Fruit fly (Drosophila melanogaster) whole organism, embryonic: Measurements from ENCODE around the gene Cpr23B.

ENCODE experiments used
- Ada2b ChIP-seq: fragments of 200-800 bp; sonication (Bioruptor generic); IDR thresholded peaks from 2 replicates; pipeline ENCODE4 v1.3.6; 2022; ENCODE audit warnings: missing biosample characterization, missing genetic modification characterization
- CG10267 ChIP-seq: fragments of 200-800 bp; sonication (Bioruptor generic); optimal IDR thresholded peaks from 2 replicates; lab custom pipeline; 2018; ENCODE audit warnings: missing biosample characterization, mild to moderate bottlenecking, missing genetic modification characterization, moderate library complexity
- CG10565 ChIP-seq: fragments of 200-800 bp; sonication (Bioruptor generic); optimal IDR thresholded peaks from 3 replicates; lab custom pipeline; 2016; ENCODE audit warnings: missing biosample characterization, mild to moderate bottlenecking, missing genetic modification characterization
- CG10654 ChIP-seq: fragments of 200-800 bp; sonication (Bioruptor generic); optimal IDR thresholded peaks from 2 replicates; lab custom pipeline; 2016; ENCODE audit warnings: missing biosample characterization, missing genetic modification characterization
- CG12104 ChIP-seq: fragments of 200-800 bp; sonication (Bioruptor generic); optimal IDR thresholded peaks from 3 replicates; lab custom pipeline; 2016; ENCODE audit warnings: missing biosample characterization, missing genetic modification characterization
- CG12769 ChIP-seq: fragments of 200-800 bp; sonication (Bioruptor generic); optimal IDR thresholded peaks from 2 replicates; lab custom pipeline; 2019; ENCODE audit warnings: missing biosample characterization, mild to moderate bottlenecking, missing genetic modification characterization, moderate library complexity
- CG13424 ChIP-seq: fragments of 200-800 bp; sonication (Bioruptor generic); optimal IDR thresholded peaks from 2 replicates; lab custom pipeline; 2019; ENCODE audit warnings: missing biosample characterization, mild to moderate bottlenecking, missing genetic modification characterization, moderate library complexity
- CG17328 ChIP-seq: fragments of 200-800 bp; sonication (Bioruptor generic); IDR thresholded peaks from 2 replicates; pipeline ENCODE4 v1.3.6; 2022; ENCODE audit warnings: missing biosample characterization, missing genetic modification characterization
- CG17385 ChIP-seq: fragments of 200-800 bp; sonication (Bioruptor generic); optimal IDR thresholded peaks from 3 replicates; lab custom pipeline; 2018; ENCODE audit warnings: missing biosample characterization, mild to moderate bottlenecking, missing genetic modification characterization
- CG1792 ChIP-seq: fragments of 200-800 bp; sonication (Bioruptor generic); optimal IDR thresholded peaks from 2 replicates; lab custom pipeline; 2016; ENCODE audit warnings: missing biosample characterization, missing genetic modification characterization
- CG2116 ChIP-seq: fragments of 200-800 bp; sonication (Bioruptor generic); optimal IDR thresholded peaks from 3 replicates; lab custom pipeline; 2018; ENCODE audit warnings: missing biosample characterization, mild to moderate bottlenecking, missing genetic modification characterization
- CG3163 ChIP-seq: fragments of 200-800 bp; sonication (Bioruptor generic); optimal IDR thresholded peaks from 3 replicates; lab custom pipeline; 2016; ENCODE audit warnings: missing biosample characterization, missing genetic modification characterization
- CG32772 ChIP-seq: fragments of 200-800 bp; sonication (Bioruptor generic); IDR thresholded peaks from 2 replicates; pipeline ENCODE4 v1.3.6; 2022; ENCODE audit warnings: missing biosample characterization, missing genetic modification characterization
- CG4404 ChIP-seq: fragments of 200-800 bp; sonication (Bioruptor generic); IDR thresholded peaks from 2 replicates; pipeline ENCODE4 v1.3.6; 2022; ENCODE audit warnings: missing biosample characterization, missing genetic modification characterization
- CG4730 ChIP-seq: fragments of 200-800 bp; sonication (Bioruptor generic); IDR thresholded peaks from 2 replicates; pipeline ENCODE4 v1.3.6; 2022; ENCODE audit warnings: missing biosample characterization, missing genetic modification characterization
- CG4820 ChIP-seq: fragments of 200-800 bp; sonication (Bioruptor generic); optimal IDR thresholded peaks from 3 replicates; lab custom pipeline; 2016; ENCODE audit warnings: missing biosample characterization, missing genetic modification characterization
- CG9932 ChIP-seq: fragments of 200-800 bp; sonication (Bioruptor generic); IDR thresholded peaks from 2 replicates; pipeline ENCODE4 v1.3.6; 2022; ENCODE audit warnings: missing biosample characterization, missing genetic modification characterization
- CrebB ChIP-seq: fragments of 200-800 bp; sonication (Bioruptor generic); optimal IDR thresholded peaks from 3 replicates; lab custom pipeline; 2018; ENCODE audit warnings: missing biosample characterization, mild to moderate bottlenecking, missing genetic modification characterization
- E2f2 ChIP-seq: fragments of 200-800 bp; sonication (Bioruptor generic); IDR thresholded peaks from 2 replicates; pipeline ENCODE4 v1.3.6; 2022; ENCODE audit warnings: missing biosample characterization, missing genetic modification characterization
- HLH3B ChIP-seq: fragments of 200-800 bp; sonication (Bioruptor generic); IDR thresholded peaks from 2 replicates; pipeline ENCODE4 v1.3.6; 2022; ENCODE audit warnings: missing biosample characterization, missing genetic modification characterization
- Hey ChIP-seq: fragments of 200-800 bp; sonication (Bioruptor generic); optimal IDR thresholded peaks from 3 replicates; lab custom pipeline; 2018; ENCODE audit warnings: missing biosample characterization, mild to moderate bottlenecking, missing genetic modification characterization
- HmgZ ChIP-seq: fragments of 200-800 bp; sonication (Bioruptor generic); optimal IDR thresholded peaks from 2 replicates; lab custom pipeline; 2018; ENCODE audit warnings: missing biosample characterization, mild to moderate bottlenecking, missing genetic modification characterization
- Hmr ChIP-seq: fragments of 200-800 bp; sonication (Bioruptor generic); optimal IDR thresholded peaks from 3 replicates; lab custom pipeline; 2017; ENCODE audit warnings: mild to moderate bottlenecking, missing biosample characterization, missing genetic modification reagents, missing genetic modification characterization
- Hr39 ChIP-seq: fragments of >200 bp; optimal IDR thresholded peaks from 2 replicates; lab custom pipeline; 2017
- Meics ChIP-seq: fragments of 200-800 bp; sonication (Bioruptor generic); optimal IDR thresholded peaks from 2 replicates; lab custom pipeline; 2017; ENCODE audit warnings: missing biosample characterization, mild to moderate bottlenecking, missing genetic modification characterization
- Spps ChIP-seq: fragments of 200-800 bp; sonication (Bioruptor generic); optimal IDR thresholded peaks from 2 replicates; lab custom pipeline; 2018; ENCODE audit warnings: missing biosample characterization, mild to moderate bottlenecking, missing genetic modification characterization
- Sry-β ChIP-seq: fragments of 200-800 bp; sonication (Bioruptor generic); optimal IDR thresholded peaks from 2 replicates; lab custom pipeline; 2018; ENCODE audit warnings: missing biosample characterization, mild to moderate bottlenecking, missing genetic modification characterization, moderate library complexity
- YL-1 ChIP-seq: fragments of 200-800 bp; sonication (Bioruptor generic); optimal IDR thresholded peaks from 3 replicates; lab custom pipeline; 2017; ENCODE audit warnings: missing biosample characterization, mild to moderate bottlenecking, missing genetic modification characterization
- ac ChIP-seq: fragments of 200-800 bp; sonication (Bioruptor generic); optimal IDR thresholded peaks from 3 replicates; lab custom pipeline; 2017; ENCODE audit warnings: missing biosample characterization, mild to moderate bottlenecking, missing genetic modification characterization
- ato ChIP-seq: fragments of 200-800 bp; sonication (Bioruptor generic); IDR thresholded peaks from 2 replicates; pipeline ENCODE4 v1.3.6; 2022; ENCODE audit warnings: missing biosample characterization, missing genetic modification characterization; ENCODE audit not compliant: partially characterized antibody
- bcd ChIP-seq: fragments of 200-800 bp; sonication (Bioruptor generic); optimal IDR thresholded peaks from 2 replicates; lab custom pipeline; 2017; ENCODE audit warnings: missing biosample characterization, mild to moderate bottlenecking, missing genetic modification characterization
- br ChIP-seq: fragments of >200 bp; optimal IDR thresholded peaks from 2 replicates; lab custom pipeline; 2017
- cato ChIP-seq: fragments of 200-800 bp; sonication (Bioruptor generic); optimal IDR thresholded peaks from 2 replicates; lab custom pipeline; 2016; ENCODE audit warnings: missing biosample characterization, missing genetic modification characterization, borderline replicate concordance
- cg ChIP-seq: fragments of 200-800 bp; sonication (Bioruptor generic); optimal IDR thresholded peaks from 3 replicates; lab custom pipeline; 2019; ENCODE audit warnings: missing biosample characterization, mild to moderate bottlenecking, missing genetic modification characterization, moderate library complexity
- crc ChIP-seq: fragments of 200-800 bp; sonication (Bioruptor generic); optimal IDR thresholded peaks from 2 replicates; lab custom pipeline; 2016; ENCODE audit warnings: missing biosample characterization, missing genetic modification characterization
- fd96Cb ChIP-seq: fragments of 200-800 bp; sonication (Bioruptor generic); optimal IDR thresholded peaks from 2 replicates; lab custom pipeline; 2018; ENCODE audit warnings: missing biosample characterization, mild to moderate bottlenecking, missing genetic modification characterization, moderate library complexity
- hb ChIP-seq: fragments of 200-800 bp; sonication (Bioruptor generic); IDR thresholded peaks from 3 replicates; pipeline ENCODE4 v1.3.6; 2022; ENCODE audit warnings: missing biosample characterization, missing genetic modification characterization; ENCODE audit not compliant: partially characterized antibody
- insv ChIP-seq, 2 experiments: fragments of 200-800 bp; sonication (Bioruptor generic); optimal IDR thresholded peaks; 3 replicates each; lab custom pipeline; 2016 to 2018; ENCODE audit warnings: missing biosample characterization in 2 of 2, missing genetic modification characterization in 2 of 2
- lilli ChIP-seq: fragments of 200-800 bp; sonication (Bioruptor generic); optimal IDR thresholded peaks from 3 replicates; lab custom pipeline; 2016; ENCODE audit warnings: missing biosample characterization, missing genetic modification characterization
- onecut ChIP-seq: fragments of 200-800 bp; sonication (Bioruptor generic); IDR thresholded peaks from 2 replicates; pipeline ENCODE4 v1.3.6; 2022; ENCODE audit warnings: missing biosample characterization, missing genetic modification characterization
- pb ChIP-seq: fragments of 200-800 bp; sonication (Bioruptor generic); optimal IDR thresholded peaks from 3 replicates; lab custom pipeline; 2016; ENCODE audit warnings: missing biosample characterization, missing genetic modification characterization
- phol ChIP-seq: fragments of 200-800 bp; sonication (Bioruptor generic); optimal IDR thresholded peaks from 3 replicates; lab custom pipeline; 2018; ENCODE audit warnings: missing biosample characterization, mild to moderate bottlenecking, missing genetic modification characterization, moderate library complexity
- rib ChIP-seq: fragments of 200-800 bp; sonication (Bioruptor generic); IDR thresholded peaks from 2 replicates; pipeline ENCODE4 v1.3.6; 2022; ENCODE audit warnings: missing biosample characterization, missing genetic modification characterization
- schlank ChIP-seq: fragments of 200-800 bp; sonication (Bioruptor generic); optimal IDR thresholded peaks from 2 replicates; lab custom pipeline; 2018; ENCODE audit warnings: missing biosample characterization, mild to moderate bottlenecking, missing genetic modification characterization
- sd ChIP-seq: fragments of 200-800 bp; sonication (Bioruptor generic); optimal IDR thresholded peaks from 3 replicates; lab custom pipeline; 2018; ENCODE audit warnings: missing biosample characterization, mild to moderate bottlenecking, missing genetic modification characterization, moderate library complexity
- stc ChIP-seq: fragments of 200-800 bp; sonication (Bioruptor generic); IDR thresholded peaks from 2 replicates; pipeline ENCODE4 v1.3.6; 2022; ENCODE audit warnings: missing biosample characterization, missing genetic modification characterization
- trem ChIP-seq: fragments of 200-800 bp; optimal IDR thresholded peaks from 3 replicates; lab custom pipeline; 2019; ENCODE audit warnings: missing biosample characterization, mild to moderate bottlenecking, missing genetic modification characterization, moderate library complexity
- vnd ChIP-seq: fragments of 200-800 bp; sonication (Bioruptor generic); IDR thresholded peaks from 3 replicates; pipeline ENCODE4 v1.3.6; 2022; ENCODE audit warnings: missing biosample characterization, missing genetic modification characterization; ENCODE audit not compliant: partially characterized antibody
- vvl ChIP-seq: fragments of 200-800 bp; sonication (Bioruptor generic); IDR thresholded peaks from 2 replicates; pipeline ENCODE4 v1.3.6; 2022; ENCODE audit warnings: missing biosample characterization, missing genetic modification characterization
- zen2 ChIP-seq: fragments of 200-800 bp; sonication (Bioruptor generic); IDR thresholded peaks from 3 replicates; pipeline ENCODE4 v1.3.6; 2022; ENCODE audit warnings: missing biosample characterization, missing genetic modification characterization; ENCODE audit not compliant: partially characterized antibody

Gene Cpr23B

DNA sequence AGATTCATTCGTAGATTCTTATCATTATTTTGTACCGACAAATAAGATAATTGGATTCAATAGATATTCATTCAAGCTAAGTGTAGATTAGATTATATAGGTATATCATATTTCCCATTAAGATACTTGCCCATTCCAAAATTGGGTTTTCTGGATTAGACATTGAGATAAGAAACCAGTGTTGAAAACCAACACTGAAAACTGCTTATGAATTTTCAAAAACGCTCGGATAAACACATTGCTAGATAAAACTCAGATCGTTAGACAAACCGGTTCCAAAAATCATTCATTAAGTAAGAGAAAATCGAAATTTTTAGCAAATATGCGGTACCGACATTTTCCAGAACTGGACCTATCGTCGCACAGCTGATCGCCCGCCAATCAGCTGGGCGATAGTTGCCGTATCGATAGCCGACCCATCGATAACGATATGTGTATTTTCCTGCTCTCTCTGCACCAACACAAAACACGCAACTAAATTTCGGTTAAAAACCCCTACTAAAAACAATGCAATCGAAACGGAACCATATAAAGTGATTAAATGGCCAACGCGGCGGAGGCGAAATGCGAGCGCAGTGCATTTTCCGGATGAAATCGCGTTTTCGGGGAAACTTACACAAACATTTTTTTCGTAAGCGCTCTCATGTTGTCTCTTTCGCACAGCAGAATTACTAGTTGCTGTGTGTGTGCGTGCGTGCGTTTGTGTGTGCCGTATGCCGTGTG is 47.5 kb downstream of the Cpr23B start, which contains the start of the genes NTPase and lilli (continued):
- TF ChIP-seq CG13424 (tag; lab: Kevin White, UChicago) (no peak), CG12769 (tag; lab: Kevin White, UChicago) (no peak), ato (GFP tag; lab: Robert Waterston, UW) (peak; percentile 88), CG10267 (peak; percentile 95), sd (tag; lab: Kevin White, UChicago) (peak; percentile 39), YL-1 (GFP tag; lab: Kevin White, UChicago) (peak; percentile 32), Sry-β (GFP tag; lab: Kevin White, UChicago) (no peak), schlank (peak; percentile 17), Hr39 (lab: Kevin White, UChicago) (no peak), CG4730 (GFP tag; lab: Robert Waterston, UW) (no peak), insv (GFP tag; optimal IDR thresholded peaks at IDR 0.05; lab: Kevin White, UChicago) (no peak), CG10654 (peak; percentile 48), hb (GFP tag; lab: Robert Waterston, UW) (peak; percentile 89), zen2 (GFP tag; lab: Robert Waterston, UW) (peak; percentile 94), Hey (no peak), cg (GFP tag; lab: Kevin White, UChicago) (peak; percentile 100), fd96Cb (tag; lab: Kevin White, UChicago) (no peak), Meics (peak; percentile 19), CG2116 (GFP tag; lab: Kevin White, UChicago) (peak; percentile 70), CG3163 (GFP tag; lab: Kevin White, UChicago) (peak; percentile 61), vnd (GFP tag; lab: Robert Waterston, UW) (peak; percentile 90), HmgZ (tag; lab: Kevin White, UChicago) (peak; percentile 2), br (lab: Kevin White, UChicago) (no peak), crc (GFP tag; lab: Kevin White, UChicago) (peak; percentile 62), Spps (tag; lab: Kevin White, UChicago) (peak; percentile 1), trem (tag; lab: Kevin White, UChicago) (peak; percentile 43), pb (GFP tag; lab: Kevin White, UChicago) (peak; percentile 64), vvl (GFP tag; lab: Robert Waterston, UW) (peak; percentile 70), onecut (GFP tag; lab: Robert Waterston, UW) (peak; percentile 35), ac (GFP tag; lab: Kevin White, UChicago) (no peak), E2f2 (no peak; the same call in none of the 2 replicates), CG10565 (GFP tag; lab: Kevin White, UChicago) (peak; percentile 5), stc (GFP tag; lab: Robert Waterston, UW) (0 out of 2 replicates have a peak, but pooled peaks have one; percentile 16), cato (GFP tag; lab: Kevin White, UChicago) (no peak), CG12104 (GFP tag; lab: Kevin White, UChicago) (peak; percentile 20), lilli (GFP tag; lab: Kevin White, UChicago) (peak; percentile 95), CG1792 (GFP tag; lab: Kevin White, UChicago) (peak; percentile 12), CG17385 (GFP tag; lab: Kevin White, UChicago) (no peak), CG32772 (no peak; the same call in none of the 2 replicates), CG17328 (GFP tag; lab: Robert Waterston, UW) (peak; percentile 54), HLH3B (GFP tag; lab: Robert Waterston, UW) (0 out of 2 replicates have a peak, but pooled peaks have one; percentile 44), bcd (peak; percentile 56), Hmr (GFP tag; lab: Kevin White, UChicago) (peak; percentile 32), CrebB (tag; lab: Kevin White, UChicago) (no peak), rib (0 out of 2 replicates have a peak, but pooled peaks have one; percentile 18), phol (tag; lab: Kevin White, UChicago) (peak; percentile 38), CG4404 (GFP tag; lab: Robert Waterston, UW) (peak; percentile 31; the same call in 1 of the 2 replicates), CG4820 (GFP tag; lab: Kevin White, UChicago) (peak; percentile 59), Ada2b (0 out of 2 replicates have a peak, but pooled peaks have one; percentile 18), CG9932 (peak; percentile 67)
